Worm (Caenorhabditis elegans): ENCODE results near the gene zipt-17.

DNA sequence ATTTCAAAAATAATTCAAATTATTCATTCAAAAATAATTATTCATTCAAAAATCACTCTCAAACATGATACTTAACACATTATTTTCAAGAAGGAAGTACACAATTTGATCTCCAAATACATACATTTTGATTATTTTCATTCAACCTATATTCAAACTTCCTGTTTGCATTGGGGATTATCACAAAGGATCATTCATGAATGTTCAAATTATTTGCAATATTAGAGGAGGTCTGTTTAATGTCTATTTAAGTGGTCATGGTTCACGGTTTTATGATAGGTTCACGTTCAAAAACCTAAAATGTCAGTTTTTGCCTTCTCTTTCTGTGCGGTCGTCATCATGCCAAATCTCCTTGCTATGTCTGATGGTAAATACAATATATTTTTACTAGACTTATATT lies 6.1 kb downstream of the zipt-17 start, which contains the start of gene clec-202:
- TF ChIP-seq him-1 (tag; optimal IDR thresholded peaks at IDR 0.05): no peak
- TF ChIP-seq dao-5 (tag; optimal IDR thresholded peaks at IDR 0.05): no peak
- no peak for TF ChIP-seq W03F9.2 (tag; optimal IDR thresholded peaks at IDR 0.05)

All from whole organism, L4/young adult.